Worm (Caenorhabditis elegans) whole organism, midembryonic: ENCODE results near the gene Y49F6A.12.

Experiments used
- T22C8.4 ChIP-seq: fragments of 200-800 bp; sonication (Bioruptor generic); IDR thresholded peaks from 2 replicates; pipeline ENCODE4 v1.3.6; 2022; ENCODE audit warnings: missing genetic modification characterization, missing compliant biosample characterization
- cog-1 ChIP-seq: sonication (generic microtip); optimal IDR thresholded peaks from 2 replicates; lab custom pipeline; 2016; ENCODE audit warnings: missing genetic modification characterization, missing compliant biosample characterization
- flt-1 ChIP-seq: fragments of 200-800 bp; sonication (Bioruptor generic); IDR thresholded peaks from 2 replicates; pipeline ENCODE4 v1.3.6; 2022; ENCODE audit warnings: missing genetic modification characterization, missing compliant biosample characterization
- klf-2 ChIP-seq: fragments of 200-800 bp; sonication (Bioruptor generic); conservative IDR thresholded peaks from 2 replicates; pipeline ENCODE4 v1.3.6; 2022; ENCODE audit warnings: missing genetic modification reagents, missing genetic modification characterization, missing compliant biosample characterization
- med-1 ChIP-seq: sonication (generic microtip); optimal IDR thresholded peaks from 2 replicates; lab custom pipeline; 2017; ENCODE audit warnings: missing genetic modification characterization, mild to moderate bottlenecking, missing compliant biosample characterization, antibody characterized with exemption, missing genetic modification reagents; ENCODE audit not compliant: insufficient read depth
- tab-1 ChIP-seq: fragments of 200-800 bp; sonication (Bioruptor generic); IDR thresholded peaks from 2 replicates; pipeline ENCODE4 v1.3.6; 2022; ENCODE audit warnings: missing genetic modification characterization, missing compliant biosample characterization
- ztf-23 ChIP-seq: fragments of 200-800 bp; sonication (Bioruptor generic); IDR thresholded peaks from 2 replicates; pipeline ENCODE4 v1.3.6; 2022; ENCODE audit warnings: missing genetic modification reagents, missing genetic modification characterization, missing compliant biosample characterization
- ztf-29 ChIP-seq: fragments of 200-800 bp; sonication (Bioruptor generic); IDR thresholded peaks from 2 replicates; pipeline ENCODE4 v1.3.6; 2022; ENCODE audit warnings: missing genetic modification reagents, missing genetic modification characterization, missing compliant biosample characterization

- TF ChIP-seq tab-1 (GFP tag; lab: Robert Waterston, UW) (no peak), med-1 (GFP tag; lab: Kevin White, UChicago) (no peak), ztf-29 (GFP tag; lab: Robert Waterston, UW) (no peak), cog-1 (no peak), flt-1 (no peak), T22C8.4 (GFP tag; lab: Robert Waterston, UW) (no peak), klf-2 (no peak), ztf-23 (GFP tag; lab: Robert Waterston, UW) (no peak)
These were observed 21.2 kb downstream of the Y49F6A.12 start for ce11 chrII:3616615-3617014.
